Worm (Caenorhabditis elegans) whole organism, L2 larva: ENCODE measurements around the gene ZK507.1.

Source experiments
- alr-1 ChIP-seq: fragments of 150-350 bp; optimal IDR thresholded peaks from 2 replicates; lab custom pipeline; 2014; ENCODE audit warnings: missing biosample characterization, missing genetic modification characterization
- aly-2 ChIP-seq: fragments of 150-350 bp; optimal IDR thresholded peaks from 2 replicates; lab custom pipeline; 2014; ENCODE audit warnings: missing biosample characterization, missing genetic modification characterization
- fos-1 ChIP-seq: fragments of 150-350 bp; optimal IDR thresholded peaks from 2 replicates; lab custom pipeline; 2014; ENCODE audit warnings: missing biosample characterization, missing genetic modification characterization
- lsy-2 ChIP-seq, 2 experiments: fragments of 150-350 bp in 1 of 2; sonication (generic microtip) in 1 of 2; optimal IDR thresholded peaks; 2 replicates each; lab custom pipeline; 2014 to 2017; ENCODE audit warnings: missing biosample characterization in 2 of 2, missing genetic modification characterization in 2 of 2
- nhr-23 ChIP-seq: fragments of 150-350 bp; optimal IDR thresholded peaks from 2 replicates; lab custom pipeline; 2014; ENCODE audit warnings: missing biosample characterization, missing genetic modification reagents, missing genetic modification characterization
- nhr-77 ChIP-seq: fragments of 150-350 bp; optimal IDR thresholded peaks from 2 replicates; lab custom pipeline; 2014; ENCODE audit warnings: missing biosample characterization, missing genetic modification characterization
- sem-4 ChIP-seq: fragments of 150-350 bp; optimal IDR thresholded peaks from 2 replicates; lab custom pipeline; 2014; ENCODE audit warnings: missing biosample characterization, missing genetic modification reagents, missing genetic modification characterization
- skn-1 ChIP-seq: sonication (generic microtip); optimal IDR thresholded peaks from 2 replicates; lab custom pipeline; 2017; ENCODE audit warnings: missing biosample characterization, missing genetic modification characterization
- snpc-4 ChIP-seq: fragments of 150-350 bp; optimal IDR thresholded peaks from 2 replicates; lab custom pipeline; 2014; ENCODE audit warnings: missing biosample characterization, missing genetic modification characterization

DNA sequence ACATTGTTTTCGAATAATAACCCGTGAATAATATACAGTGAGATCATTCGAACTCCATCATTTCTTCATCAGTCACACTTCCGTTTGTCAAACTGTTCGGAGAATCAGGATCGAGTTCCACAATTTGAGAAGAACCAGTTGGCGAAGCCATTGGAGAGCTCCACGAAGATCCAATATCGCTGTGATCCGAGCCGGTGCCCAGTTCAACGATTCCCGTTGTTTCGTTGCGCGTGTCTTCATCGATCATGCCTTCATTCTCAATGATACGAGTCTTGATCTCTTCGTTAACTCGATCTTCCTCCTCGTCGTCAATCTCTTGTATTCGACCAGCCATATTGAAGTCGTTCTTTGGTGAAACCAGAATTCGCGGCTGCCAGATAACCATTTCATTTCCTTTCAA lies 49.4 kb downstream of the ZK507.1 start:
- TF ChIP-seq lsy-2 (tag; optimal IDR thresholded peaks at IDR 0.05; lab: Kevin White, UChicago) (no peak), nhr-23 (no peak), skn-1 (tag; lab: Kevin White, UChicago) (no peak), fos-1 (tag; lab: Kevin White, UChicago) (no peak), snpc-4 (tag; lab: Kevin White, UChicago) (no peak), alr-1 (tag; lab: Kevin White, UChicago) (no peak), sem-4 (tag; lab: Kevin White, UChicago) (no peak), nhr-77 (tag; lab: Kevin White, UChicago) (no peak), aly-2 (no peak)
